Fruit fly (Drosophila melanogaster) whole organism, pupa: ENCODE data around the gene BBS1.

Source experiments
- CG10348 ChIP-seq: fragments of 200-800 bp; sonication (Bioruptor generic); IDR thresholded peaks from 2 replicates; pipeline ENCODE4 v1.3.6; 2022; ENCODE audit warnings: missing biosample characterization, missing genetic modification characterization
- CG13204 ChIP-seq: fragments of 200-800 bp; sonication (Bioruptor generic); optimal IDR thresholded peaks from 2 replicates; lab custom pipeline; 2018; ENCODE audit warnings: missing biosample characterization, mild to moderate bottlenecking, missing genetic modification characterization, moderate library complexity
- CG17806 ChIP-seq: fragments of 200-800 bp; sonication (Bioruptor generic); optimal IDR thresholded peaks from 2 replicates; lab custom pipeline; 2018; ENCODE audit warnings: missing biosample characterization, mild to moderate bottlenecking, missing genetic modification characterization, moderate library complexity
- CG34367 ChIP-seq: fragments of 200-800 bp; sonication (Bioruptor generic); optimal IDR thresholded peaks from 2 replicates; lab custom pipeline; 2018; ENCODE audit warnings: missing biosample characterization, mild to moderate bottlenecking, missing genetic modification characterization
- CG4496 ChIP-seq: fragments of 200-800 bp; sonication (Bioruptor generic); IDR thresholded peaks from 3 replicates; pipeline ENCODE4 v1.3.6; 2022; ENCODE audit warnings: missing biosample characterization, missing genetic modification characterization
- CG9948 ChIP-seq: fragments of 200-800 bp; sonication (Bioruptor generic); optimal IDR thresholded peaks from 2 replicates; lab custom pipeline; 2018; ENCODE audit warnings: missing biosample characterization, mild to moderate bottlenecking, missing genetic modification characterization, moderate library complexity
- EcR ChIP-seq: fragments of 200-800 bp; sonication (Bioruptor generic); optimal IDR thresholded peaks from 3 replicates; lab custom pipeline; 2019; ENCODE audit warnings: missing biosample characterization, missing genetic modification characterization, mild to moderate bottlenecking, moderate library complexity, missing genetic modification reagents
- Ets98B ChIP-seq: fragments of 200-800 bp; sonication (Bioruptor generic); IDR thresholded peaks from 2 replicates; pipeline ENCODE4 v1.3.6; 2022; ENCODE audit warnings: missing biosample characterization, missing genetic modification characterization
- Pif1B ChIP-seq: fragments of 200-800 bp; sonication (Bioruptor generic); optimal IDR thresholded peaks from 3 replicates; lab custom pipeline; 2016; ENCODE audit warnings: missing biosample characterization, missing genetic modification characterization
- Snoo ChIP-seq: fragments of 200-800 bp; sonication (Bioruptor generic); optimal IDR thresholded peaks from 3 replicates; lab custom pipeline; 2017; ENCODE audit warnings: missing biosample characterization, mild to moderate bottlenecking, missing genetic modification characterization, inconsistent platforms
- fd96Ca ChIP-seq: fragments of 200-800 bp; sonication (Bioruptor generic); IDR thresholded peaks from 3 replicates; pipeline ENCODE4 v1.3.6; 2022; ENCODE audit warnings: missing biosample characterization, missing genetic modification characterization
- gl ChIP-seq: fragments of 200-800 bp; sonication (Bioruptor generic); optimal IDR thresholded peaks from 2 replicates; lab custom pipeline; 2018; ENCODE audit warnings: missing biosample characterization, mild to moderate bottlenecking, missing genetic modification characterization
- rn ChIP-seq: fragments of 200-800 bp; sonication (Bioruptor generic); IDR thresholded peaks from 2 replicates; pipeline ENCODE4 v1.3.6; 2022; ENCODE audit warnings: missing biosample characterization, missing genetic modification characterization

DNA sequence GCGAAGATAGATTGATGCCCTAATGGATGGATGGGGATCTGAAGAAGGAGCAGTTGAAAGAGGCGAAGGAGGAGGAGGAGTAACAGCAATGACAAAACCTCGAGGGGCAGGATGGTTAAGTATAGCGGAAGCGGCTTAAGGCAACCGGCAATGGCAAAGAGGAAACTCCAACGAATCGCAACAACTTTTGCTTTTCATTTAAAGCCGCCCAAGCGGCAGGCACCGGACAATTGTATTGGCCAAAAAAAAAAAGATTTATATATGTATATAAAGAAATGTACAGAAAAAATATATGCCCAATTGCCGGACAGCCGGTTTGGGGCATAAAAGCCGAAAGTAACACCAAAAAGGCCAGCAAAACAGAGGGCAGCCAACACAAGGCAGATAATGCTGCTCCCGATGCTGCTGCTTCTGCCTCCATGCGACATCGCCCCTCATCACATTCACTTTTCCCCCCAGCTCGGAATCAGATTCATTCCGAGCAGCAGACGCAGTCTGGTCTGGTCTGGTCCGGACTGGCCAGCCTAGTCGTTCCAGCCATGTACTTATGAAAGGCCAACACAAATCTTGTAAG lies 34.3 kb upstream of the BBS1 start:
- TF ChIP-seq Ets98B (GFP tag; lab: Robert Waterston, UW) = no peak
- no peak for TF ChIP-seq CG34367 (tag; lab: Kevin White, UChicago)
- TF ChIP-seq rn (GFP tag; lab: Robert Waterston, UW) = no peak
- TF ChIP-seq gl (tag; lab: Kevin White, UChicago) = no peak
- no peak for TF ChIP-seq Pif1B (GFP tag; lab: Kevin White, UChicago)
- TF ChIP-seq EcR (GFP tag; lab: Kevin White, UChicago) = no peak
- TF ChIP-seq fd96Ca (GFP tag; lab: Robert Waterston, UW) = no peak
- TF ChIP-seq CG9948 (tag; lab: Kevin White, UChicago) = no peak
- no peak for TF ChIP-seq CG13204 (GFP tag; lab: Kevin White, UChicago)
- TF ChIP-seq CG4496 (GFP tag; lab: Robert Waterston, UW) = no peak
- no peak for TF ChIP-seq CG10348 (GFP tag; lab: Robert Waterston, UW)
- TF ChIP-seq Snoo (tag; lab: Kevin White, UChicago) = no peak
- no peak for TF ChIP-seq CG17806
